Worm (Caenorhabditis elegans) whole organism, L4 larva: ENCODE results near the gene T20D4.12.

ENCODE experiments used
- aly-2 ChIP-seq: sonication (generic microtip); optimal IDR thresholded peaks from 2 replicates; lab custom pipeline; 2018; ENCODE audit warnings: missing biosample characterization, missing genetic modification characterization
- ama-1 ChIP-seq: fragments of 150-350 bp; optimal IDR thresholded peaks from 2 replicates; lab custom pipeline; 2014; ENCODE audit warnings: inconsistent platforms, mixed read lengths
- attf-4 ChIP-seq: sonication (generic microtip); optimal IDR thresholded peaks from 3 replicates; lab custom pipeline; 2017; ENCODE audit warnings: missing biosample characterization, missing genetic modification characterization
- daf-8 ChIP-seq: fragments of 200-800 bp; sonication (Bioruptor generic); IDR thresholded peaks from 2 replicates; pipeline ENCODE4 v1.3.6; 2022; ENCODE audit warnings: missing genetic modification characterization, missing compliant biosample characterization
- lir-3 ChIP-seq: sonication (generic microtip); optimal IDR thresholded peaks from 2 replicates; lab custom pipeline; 2016; ENCODE audit warnings: mild to moderate bottlenecking, missing genetic modification characterization, missing compliant biosample characterization
- nhr-10 ChIP-seq: fragments of 150-350 bp; optimal IDR thresholded peaks from 2 replicates; lab custom pipeline; 2014; ENCODE audit warnings: missing biosample characterization, missing genetic modification characterization
- nhr-25 ChIP-seq: sonication (generic microtip); optimal IDR thresholded peaks from 2 replicates; lab custom pipeline; 2017; ENCODE audit warnings: missing genetic modification characterization, mild to moderate bottlenecking, missing compliant biosample characterization, antibody characterized with exemption, moderate library complexity, borderline replicate concordance; ENCODE audit not compliant: insufficient read depth
- pha-4 ChIP-seq, 2 experiments: fragments of 150-350 bp in 1 of 2; fragments of 200-800 bp in 1 of 2; sonication (Bioruptor generic) in 1 of 2; IDR thresholded peaks in 1 of 2; optimal IDR thresholded peaks in 1 of 2; 2 replicates each; pipeline versions ENCODE4 v1.3.6 to Lab custom; 2014 to 2022; ENCODE audit warnings: missing genetic modification characterization in 2 of 2, missing genetic modification reagents in 2 of 2, missing biosample characterization in 1 of 2, missing compliant biosample characterization in 1 of 2

ce11 chrV:3413010-3413409, 16.1 kb downstream of the T20D4.12 start, which contains the start of gene txt-11:
- no peak for TF ChIP-seq pha-4 (GFP tag; IDR thresholded peaks at IDR 0.05; lab: Robert Waterston, UW)
- TF ChIP-seq pha-4 (tag; optimal IDR thresholded peaks at IDR 0.05; lab: Kevin White, UChicago), result no peak
- no peak for TF ChIP-seq nhr-25 (tag; lab: Kevin White, UChicago)
- no peak for TF ChIP-seq daf-8 (GFP tag; lab: Robert Waterston, UW)
- TF ChIP-seq lir-3 (tag; lab: Kevin White, UChicago), result no peak
- no peak for TF ChIP-seq attf-4 (tag; lab: Kevin White, UChicago)
- TF ChIP-seq aly-2 (tag; lab: Kevin White, UChicago), result no peak
- no peak for TF ChIP-seq nhr-10 (tag; lab: Kevin White, UChicago)
- no peak for TF ChIP-seq ama-1 (lab: Kevin White, UChicago)
